Fruit fly (Drosophila melanogaster) whole organism, embryonic: ENCODE measurements around the gene CG5850.
A peak's percentile ranks its signal among the peaks of the same experiment; 100 is the strongest.

ENCODE experiments used
- Antp ChIP-seq: fragments of 200-800 bp; sonication (Bioruptor generic); optimal IDR thresholded peaks from 3 replicates; lab custom pipeline; 2016; ENCODE audit warnings: missing biosample characterization, missing genetic modification characterization
- B-H1 ChIP-seq: fragments of 200-800 bp; sonication (Bioruptor generic); IDR thresholded peaks from 3 replicates; pipeline ENCODE4 v1.3.6; 2022; ENCODE audit warnings: missing biosample characterization, missing genetic modification characterization
- Bdp1 ChIP-seq: fragments of 200-800 bp; sonication (Bioruptor generic); optimal IDR thresholded peaks from 3 replicates; lab custom pipeline; 2016; ENCODE audit warnings: missing biosample characterization, missing genetic modification characterization
- CG10979 ChIP-seq: fragments of 200-800 bp; sonication (Bioruptor generic); optimal IDR thresholded peaks from 2 replicates; lab custom pipeline; 2018; ENCODE audit warnings: missing biosample characterization, mild to moderate bottlenecking, missing genetic modification characterization, moderate library complexity
- CG11560 ChIP-seq: fragments of 200-800 bp; sonication (Bioruptor generic); IDR thresholded peaks from 3 replicates; pipeline ENCODE4 v1.3.6; 2022; ENCODE audit warnings: missing biosample characterization, missing genetic modification characterization
- CG14667 ChIP-seq: fragments of 200-800 bp; sonication (Bioruptor generic); IDR thresholded peaks from 2 replicates; pipeline ENCODE4 v1.3.6; 2022; ENCODE audit warnings: missing biosample characterization, missing genetic modification characterization
- CG14710 ChIP-seq: fragments of 200-800 bp; sonication (Bioruptor generic); optimal IDR thresholded peaks from 3 replicates; lab custom pipeline; 2019; ENCODE audit warnings: missing biosample characterization, mild to moderate bottlenecking, missing genetic modification characterization, moderate library complexity
- CG1603 ChIP-seq: fragments of 200-800 bp; sonication (Bioruptor generic); optimal IDR thresholded peaks from 2 replicates; lab custom pipeline; 2019; ENCODE audit warnings: missing biosample characterization, mild to moderate bottlenecking, missing genetic modification characterization, moderate library complexity
- CG16813 ChIP-seq: fragments of 200-800 bp; sonication (Bioruptor generic); IDR thresholded peaks from 3 replicates; pipeline ENCODE4 v1.3.6; 2022; ENCODE audit warnings: missing biosample characterization, missing genetic modification characterization; ENCODE audit not compliant: partially characterized antibody
- CG1832 ChIP-seq: fragments of 200-800 bp; sonication (Bioruptor generic); optimal IDR thresholded peaks from 2 replicates; lab custom pipeline; 2017; ENCODE audit warnings: missing biosample characterization, mild to moderate bottlenecking, missing genetic modification characterization, inconsistent platforms
- CG2202 ChIP-seq: fragments of 200-800 bp; sonication (Bioruptor generic); optimal IDR thresholded peaks from 2 replicates; lab custom pipeline; 2018; ENCODE audit warnings: missing biosample characterization, mild to moderate bottlenecking, missing genetic modification characterization
- CG31388 ChIP-seq: fragments of 200-800 bp; sonication (Bioruptor generic); optimal IDR thresholded peaks from 2 replicates; lab custom pipeline; 2016; ENCODE audit warnings: missing biosample characterization, missing genetic modification characterization
- CG34422 ChIP-seq: fragments of 200-800 bp; sonication (Bioruptor generic); IDR thresholded peaks from 3 replicates; pipeline ENCODE4 v1.3.6; 2022; ENCODE audit warnings: missing biosample characterization, missing genetic modification characterization
- CG7928 ChIP-seq: fragments of 200-800 bp; sonication (Bioruptor generic); optimal IDR thresholded peaks from 2 replicates; lab custom pipeline; 2017; ENCODE audit warnings: missing biosample characterization, mild to moderate bottlenecking, missing genetic modification characterization
- CG8290 ChIP-seq, 3 experiments: fragments of 200-800 bp; sonication (Bioruptor generic); optimal IDR thresholded peaks; 2 replicates each; lab custom pipeline; 2016 to 2019; ENCODE audit warnings: missing biosample characterization in 3 of 3, missing genetic modification characterization in 3 of 3, mild to moderate bottlenecking in 2 of 3, moderate library complexity in 1 of 3
- CG8478 ChIP-seq: fragments of >200 bp; optimal IDR thresholded peaks from 2 replicates; lab custom pipeline; 2018
- CG8944 ChIP-seq: fragments of 200-800 bp; sonication (Bioruptor generic); optimal IDR thresholded peaks from 3 replicates; lab custom pipeline; 2016; ENCODE audit warnings: missing biosample characterization, missing genetic modification characterization
- CG9876 ChIP-seq: fragments of 200-800 bp; sonication (Bioruptor generic); optimal IDR thresholded peaks from 2 replicates; lab custom pipeline; 2016; ENCODE audit warnings: missing biosample characterization, missing genetic modification characterization
- CG9932 ChIP-seq: fragments of 200-800 bp; sonication (Bioruptor generic); IDR thresholded peaks from 2 replicates; pipeline ENCODE4 v1.3.6; 2022; ENCODE audit warnings: missing biosample characterization, missing genetic modification characterization
- Dbx ChIP-seq: fragments of 200-800 bp; sonication (Bioruptor generic); IDR thresholded peaks from 3 replicates; pipeline ENCODE4 v1.3.6; 2022; ENCODE audit warnings: missing biosample characterization, missing genetic modification characterization
- Dfd ChIP-seq, 2 experiments: fragments of >200 bp; optimal IDR thresholded peaks; 2 replicates each; lab custom pipeline; 2017; ENCODE audit warnings: missing biosample characterization in 2 of 2, missing genetic modification characterization in 2 of 2
- Doc3 ChIP-seq: fragments of 200-800 bp; sonication (Bioruptor generic); IDR thresholded peaks from 3 replicates; pipeline ENCODE4 v1.3.6; 2022; ENCODE audit warnings: missing biosample characterization, missing genetic modification characterization; ENCODE audit not compliant: partially characterized antibody
- Hey ChIP-seq: fragments of 200-800 bp; sonication (Bioruptor generic); optimal IDR thresholded peaks from 3 replicates; lab custom pipeline; 2018; ENCODE audit warnings: missing biosample characterization, mild to moderate bottlenecking, missing genetic modification characterization
- Max ChIP-seq: fragments of 200-800 bp; sonication (Bioruptor generic); optimal IDR thresholded peaks from 2 replicates; lab custom pipeline; 2016; ENCODE audit warnings: missing biosample characterization, mild to moderate bottlenecking, missing genetic modification characterization
- Med ChIP-seq: fragments of 200-800 bp; sonication (Bioruptor generic); peaks from one replicate; lab custom pipeline; 2016; ENCODE audit warnings: missing biosample characterization, missing genetic modification characterization, mild to moderate bottlenecking, inconsistent platforms, moderate library complexity
- NFAT ChIP-seq: fragments of 200-800 bp; sonication (Bioruptor generic); IDR thresholded peaks from 2 replicates; pipeline ENCODE4 v1.3.6; 2022; ENCODE audit warnings: missing biosample characterization, missing genetic modification characterization
- Ptx1 ChIP-seq: fragments of 200-800 bp; sonication (Bioruptor generic); IDR thresholded peaks from 2 replicates; pipeline ENCODE4 v1.3.6; 2022; ENCODE audit warnings: missing biosample characterization, missing genetic modification characterization
- Side ChIP-seq: fragments of 200-800 bp; sonication (Bioruptor generic); optimal IDR thresholded peaks from 2 replicates; lab custom pipeline; 2016; ENCODE audit warnings: missing biosample characterization, missing genetic modification characterization
- ac ChIP-seq: fragments of 200-800 bp; sonication (Bioruptor generic); optimal IDR thresholded peaks from 3 replicates; lab custom pipeline; 2017; ENCODE audit warnings: missing biosample characterization, mild to moderate bottlenecking, missing genetic modification characterization
- ash1 ChIP-seq: fragments of 200-800 bp; sonication (Bioruptor generic); optimal IDR thresholded peaks from 2 replicates; lab custom pipeline; 2018; ENCODE audit warnings: missing biosample characterization, mild to moderate bottlenecking, missing genetic modification characterization
- bcd ChIP-seq: fragments of 200-800 bp; sonication (Bioruptor generic); optimal IDR thresholded peaks from 2 replicates; lab custom pipeline; 2017; ENCODE audit warnings: missing biosample characterization, mild to moderate bottlenecking, missing genetic modification characterization
- bowl ChIP-seq: fragments of 200-800 bp; sonication (Bioruptor generic); IDR thresholded peaks from 2 replicates; pipeline ENCODE4 v1.3.6; 2022; ENCODE audit warnings: missing biosample characterization, missing genetic modification characterization
- br ChIP-seq: fragments of >200 bp; optimal IDR thresholded peaks from 2 replicates; lab custom pipeline; 2017
- chm ChIP-seq: fragments of 200-800 bp; sonication (Bioruptor generic); IDR thresholded peaks from 2 replicates; pipeline ENCODE4 v1.3.6; 2022; ENCODE audit warnings: missing biosample characterization, missing genetic modification characterization
- crc ChIP-seq: fragments of 200-800 bp; sonication (Bioruptor generic); optimal IDR thresholded peaks from 2 replicates; lab custom pipeline; 2016; ENCODE audit warnings: missing biosample characterization, missing genetic modification characterization
- cwo ChIP-seq: fragments of 200-800 bp; sonication (Bioruptor generic); optimal IDR thresholded peaks from 3 replicates; lab custom pipeline; 2017; ENCODE audit warnings: missing biosample characterization, missing genetic modification characterization, mild to moderate bottlenecking, moderate library complexity, missing genetic modification reagents
- esg ChIP-seq: fragments of 200-800 bp; sonication (Bioruptor generic); conservative IDR thresholded peaks from 2 replicates; pipeline ENCODE4 v1.3.6; 2022; ENCODE audit warnings: missing biosample characterization, missing genetic modification characterization
- fd96Cb ChIP-seq: fragments of 200-800 bp; sonication (Bioruptor generic); optimal IDR thresholded peaks from 2 replicates; lab custom pipeline; 2018; ENCODE audit warnings: missing biosample characterization, mild to moderate bottlenecking, missing genetic modification characterization, moderate library complexity
- fru ChIP-seq: fragments of >200 bp; optimal IDR thresholded peaks from 2 replicates; lab custom pipeline; 2017
- gce ChIP-seq: fragments of 200-800 bp; sonication (Bioruptor generic); IDR thresholded peaks from 3 replicates; pipeline ENCODE4 v1.3.6; 2022; ENCODE audit warnings: missing biosample characterization, missing genetic modification characterization
- h ChIP-seq: fragments of >200 bp; optimal IDR thresholded peaks from 2 replicates; lab custom pipeline; 2017
- hb ChIP-seq: fragments of 200-800 bp; sonication (Bioruptor generic); IDR thresholded peaks from 3 replicates; pipeline ENCODE4 v1.3.6; 2022; ENCODE audit warnings: missing biosample characterization, missing genetic modification characterization; ENCODE audit not compliant: partially characterized antibody
- klu ChIP-seq: fragments of 200-800 bp; sonication (Bioruptor generic); IDR thresholded peaks from 2 replicates; pipeline ENCODE4 v1.3.6; 2022; ENCODE audit warnings: missing biosample characterization, missing genetic modification characterization
- lmd ChIP-seq: fragments of 200-800 bp; sonication (Bioruptor generic); IDR thresholded peaks from 2 replicates; pipeline ENCODE4 v1.3.6; 2022; ENCODE audit warnings: missing biosample characterization, missing genetic modification characterization
- maf-S ChIP-seq: fragments of 200-800 bp; sonication (Bioruptor generic); optimal IDR thresholded peaks from 2 replicates; lab custom pipeline; 2016; ENCODE audit warnings: missing biosample characterization, missing genetic modification characterization
- odd ChIP-seq: fragments of 200-800 bp; sonication (Bioruptor generic); optimal IDR thresholded peaks from 2 replicates; lab custom pipeline; 2017; ENCODE audit warnings: missing biosample characterization, mild to moderate bottlenecking, missing genetic modification characterization
- pfk ChIP-seq: fragments of 200-800 bp; sonication (Bioruptor generic); optimal IDR thresholded peaks from 2 replicates; lab custom pipeline; 2018; ENCODE audit warnings: missing biosample characterization, mild to moderate bottlenecking, missing genetic modification characterization, moderate library complexity
- phol ChIP-seq: fragments of 200-800 bp; sonication (Bioruptor generic); optimal IDR thresholded peaks from 3 replicates; lab custom pipeline; 2018; ENCODE audit warnings: missing biosample characterization, mild to moderate bottlenecking, missing genetic modification characterization, moderate library complexity
- sima ChIP-seq: fragments of 200-800 bp; sonication (Bioruptor generic); optimal IDR thresholded peaks from 2 replicates; lab custom pipeline; 2016; ENCODE audit warnings: missing biosample characterization, missing genetic modification characterization
- sisA ChIP-seq: fragments of 200-800 bp; sonication (Bioruptor generic); IDR thresholded peaks from 2 replicates; pipeline ENCODE4 v1.3.6; 2022; ENCODE audit warnings: missing biosample characterization, missing genetic modification characterization
- sna ChIP-seq: fragments of 200-800 bp; sonication (Bioruptor generic); IDR thresholded peaks from 2 replicates; pipeline ENCODE4 v1.3.6; 2022; ENCODE audit warnings: missing biosample characterization, missing genetic modification characterization; ENCODE audit not compliant: partially characterized antibody
- ttk ChIP-seq: fragments of 200-800 bp; sonication (Bioruptor generic); IDR thresholded peaks from 2 replicates; pipeline ENCODE4 v2.1.2; 2022; ENCODE audit warnings: missing biosample characterization, missing genetic modification characterization

The CG5850 gene

DNA sequence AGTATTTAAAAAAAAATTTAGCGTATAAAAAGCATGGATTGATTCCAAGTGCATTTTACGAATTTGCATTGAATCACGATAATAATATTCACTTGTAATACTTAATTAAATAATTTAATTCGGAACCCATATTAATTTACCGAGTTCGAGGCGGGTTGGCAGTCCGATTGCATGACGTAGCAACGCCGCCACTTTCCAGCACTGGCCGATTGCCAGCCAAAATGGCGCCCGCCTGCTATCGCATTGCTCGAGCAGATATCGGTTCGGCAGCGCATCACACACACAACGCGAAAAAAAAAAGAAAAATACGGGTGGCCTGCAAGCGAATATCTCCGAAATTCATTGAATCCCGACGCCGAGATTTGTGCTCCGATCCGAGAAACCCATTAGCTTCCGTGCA, 39.8 kb upstream of the CG5850 start, which contains the start of gene Ndf (continued):
- peak; percentile 60 for TF ChIP-seq Ptx1
- no peak for TF ChIP-seq Hey
- TF ChIP-seq CG14710 (tag; lab: Kevin White, UChicago), result peak; percentile 76
- TF ChIP-seq esg (GFP tag; lab: Robert Waterston, UW), result no peak; the same call in 1 of the 2 replicates
- TF ChIP-seq bowl (GFP tag; lab: Robert Waterston, UW), result no peak
- peak; percentile 43 for TF ChIP-seq CG8290 (GFP tag; optimal IDR thresholded peaks at IDR 0.05; lab: Kevin White, UChicago)
- TF ChIP-seq CG8290 (tag; optimal IDR thresholded peaks at IDR 0.05; lab: Kevin White, UChicago), result peak; percentile 54 to 88
- no peak for TF ChIP-seq odd
- TF ChIP-seq CG2202 (tag; lab: Kevin White, UChicago), result no peak
- peak; percentile 38 for TF ChIP-seq CG8944
- TF ChIP-seq fru, result no peak
- peak; percentile 39; the same call in 1 of the 2 replicates for TF ChIP-seq ttk (GFP tag; lab: Robert Waterston, UW)
- TF ChIP-seq phol (tag; lab: Kevin White, UChicago), result peak; percentile 100
- no peak for TF ChIP-seq CG7928 (GFP tag; lab: Kevin White, UChicago)
- TF ChIP-seq Antp (GFP tag; lab: Kevin White, UChicago), result peak; percentile 61
- TF ChIP-seq Dfd (GFP tag; optimal IDR thresholded peaks at IDR 0.05; lab: Kevin White, UChicago), result no peak
- TF ChIP-seq NFAT, result peak; percentile 79; the same call in 1 of the 2 replicates
- peak; percentile 47 for TF ChIP-seq ash1
- peak; percentile 34 for TF ChIP-seq maf-S (GFP tag; lab: Kevin White, UChicago)
- peak; percentile 45 for TF ChIP-seq Bdp1 (GFP tag; lab: Kevin White, UChicago)
- TF ChIP-seq bcd (GFP tag; lab: Kevin White, UChicago), result peak; percentile 74
- peak; percentile 59 for TF ChIP-seq lmd (GFP tag; lab: Robert Waterston, UW)
- no peak for TF ChIP-seq br (lab: Kevin White, UChicago)
- peak; percentile 50 for TF ChIP-seq sisA (GFP tag; lab: Robert Waterston, UW)
- peak; percentile 32 for TF ChIP-seq CG9876 (GFP tag; lab: Kevin White, UChicago)
- TF ChIP-seq chm (GFP tag; lab: Robert Waterston, UW), result peak; percentile 87
- TF ChIP-seq Med, result peak; percentile 98
- TF ChIP-seq crc (GFP tag; lab: Kevin White, UChicago), result no peak
- TF ChIP-seq hb, result peak; percentile 65
- peak; percentile 87 for TF ChIP-seq CG9932 (GFP tag; lab: Robert Waterston, UW)
- TF ChIP-seq CG11560 (tag; lab: Robert Waterston, UW), result no peak
- peak; percentile 69 for TF ChIP-seq Max (GFP tag; lab: Kevin White, UChicago)
- TF ChIP-seq CG31388 (GFP tag; lab: Kevin White, UChicago), result no peak
- peak; percentile 21 for TF ChIP-seq fd96Cb
- 0 out of 2 replicates have a peak, but pooled peaks have one; percentile 9 for TF ChIP-seq klu (GFP tag; lab: Robert Waterston, UW)
- TF ChIP-seq sima (GFP tag; lab: Kevin White, UChicago), result no peak
- no peak for TF ChIP-seq CG14667
- TF ChIP-seq gce (GFP tag; lab: Robert Waterston, UW), result no peak
- TF ChIP-seq ac, result no peak
- no peak for TF ChIP-seq h (lab: Kevin White, UChicago)
- TF ChIP-seq pfk (GFP tag; lab: Kevin White, UChicago), result peak; percentile 53
- peak; percentile 78 for TF ChIP-seq CG34422 (GFP tag; lab: Robert Waterston, UW)
- peak; percentile 37 for TF ChIP-seq Side (GFP tag; lab: Kevin White, UChicago)
- peak; percentile 78 for TF ChIP-seq CG16813 (GFP tag; lab: Robert Waterston, UW)
- TF ChIP-seq Dbx (GFP tag; lab: Robert Waterston, UW), result peak; percentile 80
- TF ChIP-seq cwo (GFP tag; lab: Kevin White, UChicago), result peak; percentile 31
- TF ChIP-seq CG8478 (lab: Kevin White, UChicago), result no peak
- peak; percentile 65 for TF ChIP-seq sna
- peak; percentile 84 for TF ChIP-seq CG1603 (tag; lab: Kevin White, UChicago)
- no peak for TF ChIP-seq CG1832 (GFP tag; lab: Kevin White, UChicago)
- peak; percentile 57; the same call in 2 of the 3 replicates for TF ChIP-seq Doc3 (GFP tag; lab: Robert Waterston, UW)
- TF ChIP-seq CG10979, result peak; percentile 46
- no peak for TF ChIP-seq B-H1 (GFP tag; lab: Robert Waterston, UW)
